Worm (Caenorhabditis elegans) whole organism, L2 larva: ENCODE measurements around the gene F55B12.10.

ENCODE experiments used
- ama-1 ChIP-seq: fragments of 150-350 bp; optimal IDR thresholded peaks from 2 replicates; lab custom pipeline; 2018; ENCODE audit warnings: inconsistent platforms
- fos-1 ChIP-seq: fragments of 150-350 bp; optimal IDR thresholded peaks from 2 replicates; lab custom pipeline; 2014; ENCODE audit warnings: missing biosample characterization, missing genetic modification characterization
- nhr-77 ChIP-seq: fragments of 150-350 bp; optimal IDR thresholded peaks from 2 replicates; lab custom pipeline; 2014; ENCODE audit warnings: missing biosample characterization, missing genetic modification characterization
- skn-1 ChIP-seq: sonication (generic microtip); optimal IDR thresholded peaks from 2 replicates; lab custom pipeline; 2017; ENCODE audit warnings: missing biosample characterization, missing genetic modification characterization
- unc-62 ChIP-seq: fragments of 150-350 bp; optimal IDR thresholded peaks from 2 replicates; lab custom pipeline; 2014; ENCODE audit warnings: missing biosample characterization, missing genetic modification reagents, missing genetic modification characterization

DNA sequence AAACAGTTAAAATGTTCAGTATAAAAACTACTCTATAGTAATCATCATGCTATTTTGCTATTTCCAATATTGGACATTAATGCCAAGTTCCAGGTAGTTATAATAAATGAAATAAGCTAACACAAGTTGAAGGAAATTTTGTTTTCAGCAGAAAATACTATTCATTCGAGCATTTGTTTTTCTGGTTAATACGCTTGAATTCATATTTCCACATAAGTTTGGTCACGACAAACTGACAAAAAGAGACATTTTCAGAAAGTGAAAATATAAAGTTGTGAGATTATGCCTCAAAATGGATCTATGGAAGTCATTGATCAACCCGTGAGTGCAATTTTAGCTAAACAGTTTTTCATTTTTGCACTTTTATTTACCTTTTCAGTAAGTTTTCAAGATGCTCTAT, 5.6 kb downstream of the F55B12.10 start, which contains the start of gene srx-131:
- no peak for TF ChIP-seq ama-1
- no peak for TF ChIP-seq skn-1 (tag; lab: Kevin White, UChicago)
- no peak for TF ChIP-seq unc-62 (GFP tag; lab: Kevin White, UChicago)
- TF ChIP-seq fos-1 (tag; lab: Kevin White, UChicago) = no peak
- no peak for TF ChIP-seq nhr-77 (tag; lab: Kevin White, UChicago)
